Worm (Caenorhabditis elegans): Measurements from ENCODE around the gene ZK688.11.

Gene ZK688.11

ce11 chrIII:7854494-7855184 lies 30.1 kb downstream of the ZK688.11 start, which contains the start of gene rpl-35 (continued):
- TF ChIP-seq lsl-1 (GFP tag; optimal IDR thresholded peaks at IDR 0.05) (peak; percentile 97), F33H1.4 (GFP tag; IDR thresholded peaks at IDR 0.05) (peak; percentile 96), bed-2 (GFP tag; IDR thresholded peaks at IDR 0.05) (peak; percentile 97), C06A6.2 (GFP tag; conservative IDR thresholded peaks at IDR 0.05) (peak; percentile 99), ztf-25 (GFP tag; IDR thresholded peaks at IDR 0.05) (peak; percentile 97), him-1 (tag; optimal IDR thresholded peaks at IDR 0.05) (peak; percentile 99), ccch-3 (GFP tag; optimal IDR thresholded peaks at IDR 0.05) (peak; percentile 85), Y95B8A.8 (GFP tag; IDR thresholded peaks at IDR 0.05) (peak; percentile 100), akir-1 (GFP tag; optimal IDR thresholded peaks at IDR 0.05) (peak; percentile 88), ztf-26 (tag; optimal IDR thresholded peaks at IDR 0.05) (peak; percentile 98), hlh-12 (tag; optimal IDR thresholded peaks at IDR 0.05) (no peak), madf-8 (GFP tag; conservative IDR thresholded peaks at IDR 0.05) (peak; percentile 94), nhr-80 (tag; optimal IDR thresholded peaks at IDR 0.05) (peak; percentile 98), K11D2.4 (GFP tag; IDR thresholded peaks at IDR 0.05) (peak; percentile 99), madf-6 (GFP tag; IDR thresholded peaks at IDR 0.05) (peak; percentile 99), mxl-1 (tag; optimal IDR thresholded peaks at IDR 0.05) (peak; percentile 55), nfyb-1 (GFP tag; IDR thresholded peaks at IDR 0.05) (peak; percentile 99), madf-3 (GFP tag; IDR thresholded peaks at IDR 0.05) (peak; percentile 99), cebp-2 (GFP tag; IDR thresholded peaks at IDR 0.05) (peak; percentile 96), ets-4 (GFP tag; optimal IDR thresholded peaks at IDR 0.05) (peak; percentile 99), lin-35 (GFP tag; optimal IDR thresholded peaks at IDR 0.05) (peak; percentile 97 to 100 (median 99)), rpc-1 (optimal IDR thresholded peaks at IDR 0.05) (peak; percentile 45), rpc-1 (tag; optimal IDR thresholded peaks at IDR 0.05) (peak; percentile 21), fkh-3 (tag; optimal IDR thresholded peaks at IDR 0.05) (peak; percentile 73), tlf-1 (GFP tag; optimal IDR thresholded peaks at IDR 0.05) (peak; percentile 100), ceh-91 (GFP tag; IDR thresholded peaks at IDR 0.05) (peak; percentile 99), lag-1 (GFP tag; IDR thresholded peaks at IDR 0.05) (0 out of 2 replicates have a peak, but pooled peaks have one; percentile 86), atf-7 (tag; optimal IDR thresholded peaks at IDR 0.05) (peak; percentile 98), ceh-79 (tag; optimal IDR thresholded peaks at IDR 0.05) (peak; percentile 78), ekl-4 (GFP tag; IDR thresholded peaks at IDR 0.05) (peak; percentile 99), egl-44 (GFP tag; IDR thresholded peaks at IDR 0.05) (peak; percentile 99), Y53G8AR.9 (GFP tag; conservative IDR thresholded peaks at IDR 0.05) (peak; percentile 100), egl-18 (GFP tag; IDR thresholded peaks at IDR 0.05) (peak; percentile 99), unc-130 (GFP tag; optimal IDR thresholded peaks at IDR 0.05) (peak; percentile 98), ceh-58 (GFP tag; IDR thresholded peaks at IDR 0.05) (peak; percentile 72; the same call in 1 of the 2 replicates)

ce11 chrIII:7848173-7848572 lies 36.6 kb downstream of the ZK688.11 start:
- TF ChIP-seq B0019.2 (GFP tag; conservative IDR thresholded peaks at IDR 0.05) (no peak), F10E7.11 (tag; optimal IDR thresholded peaks at IDR 0.05) (no peak), lir-1 (GFP tag; conservative IDR thresholded peaks at IDR 0.05) (no peak), zim-3 (tag; optimal IDR thresholded peaks at IDR 0.05) (no peak), akir-1 (GFP tag; optimal IDR thresholded peaks at IDR 0.05) (no peak), F55B11.4 (tag; optimal IDR thresholded peaks at IDR 0.05; ENCODE audit: borderline replicate concordance, insufficient read depth) (no peak), lin-40 (tag; optimal IDR thresholded peaks at IDR 0.05) (no peak)
